Worm (Caenorhabditis elegans) whole organism, L4 larva: Measurements from ENCODE around the gene rnp-7.

ENCODE experiments used
- F26F4.8 ChIP-seq: fragments of 200-800 bp; sonication (Bioruptor generic); conservative IDR thresholded peaks from 2 replicates; pipeline ENCODE4 v1.3.6; 2022; ENCODE audit warnings: missing genetic modification characterization, missing compliant biosample characterization
- R02D3.7 ChIP-seq: fragments of 150-350 bp; sonication (generic microtip); optimal IDR thresholded peaks from 3 replicates; lab custom pipeline; 2014; ENCODE audit warnings: missing biosample characterization, missing genetic modification characterization
- Y75B8A.6 ChIP-seq: fragments of 200-800 bp; sonication (Bioruptor generic); IDR thresholded peaks from 2 replicates; pipeline ENCODE4 v1.3.6; 2022; ENCODE audit warnings: missing genetic modification reagents, missing genetic modification characterization, missing compliant biosample characterization
- ZK546.5 ChIP-seq, 2 experiments: sonication (generic microtip); optimal IDR thresholded peaks; 2 replicates each; lab custom pipeline; 2017; ENCODE audit warnings: missing biosample characterization in 2 of 2, missing genetic modification characterization in 2 of 2
- ama-1 ChIP-seq: fragments of 150-350 bp; optimal IDR thresholded peaks from 2 replicates; lab custom pipeline; 2014; ENCODE audit warnings: inconsistent platforms, mixed read lengths
- ceh-82 ChIP-seq: sonication (generic microtip); optimal IDR thresholded peaks from 2 replicates; lab custom pipeline; 2017; ENCODE audit warnings: missing biosample characterization, missing genetic modification characterization
- dve-1 ChIP-seq: sonication (generic microtip); optimal IDR thresholded peaks from 2 replicates; lab custom pipeline; 2017; ENCODE audit warnings: antibody characterized with exemption, mild to moderate bottlenecking, missing genetic modification characterization, missing compliant biosample characterization; ENCODE audit not compliant: insufficient read depth
- lin-13 ChIP-seq: fragments of 150-350 bp; optimal IDR thresholded peaks from 2 replicates; lab custom pipeline; 2014; ENCODE audit warnings: missing biosample characterization, missing genetic modification reagents, missing genetic modification characterization
- mep-1 ChIP-seq: fragments of 150-350 bp; sonication (generic microtip); optimal IDR thresholded peaks from 3 replicates; lab custom pipeline; 2014; ENCODE audit warnings: missing biosample characterization, missing genetic modification characterization
- mxl-2 ChIP-seq: fragments of 200-800 bp; sonication (Bioruptor generic); conservative IDR thresholded peaks from 2 replicates; pipeline ENCODE4 v1.3.6; 2022; ENCODE audit warnings: missing genetic modification reagents, missing genetic modification characterization, missing compliant biosample characterization
- nhr-11 ChIP-seq: fragments of 150-350 bp; optimal IDR thresholded peaks from 2 replicates; lab custom pipeline; 2014; ENCODE audit warnings: missing biosample characterization, missing genetic modification characterization
- nhr-77 ChIP-seq: fragments of 150-350 bp; optimal IDR thresholded peaks from 2 replicates; lab custom pipeline; 2014; ENCODE audit warnings: missing biosample characterization, missing genetic modification characterization
- skn-1 ChIP-seq: fragments of 150-350 bp; optimal IDR thresholded peaks from 2 replicates; lab custom pipeline; 2014; ENCODE audit warnings: missing biosample characterization, missing genetic modification characterization

DNA sequence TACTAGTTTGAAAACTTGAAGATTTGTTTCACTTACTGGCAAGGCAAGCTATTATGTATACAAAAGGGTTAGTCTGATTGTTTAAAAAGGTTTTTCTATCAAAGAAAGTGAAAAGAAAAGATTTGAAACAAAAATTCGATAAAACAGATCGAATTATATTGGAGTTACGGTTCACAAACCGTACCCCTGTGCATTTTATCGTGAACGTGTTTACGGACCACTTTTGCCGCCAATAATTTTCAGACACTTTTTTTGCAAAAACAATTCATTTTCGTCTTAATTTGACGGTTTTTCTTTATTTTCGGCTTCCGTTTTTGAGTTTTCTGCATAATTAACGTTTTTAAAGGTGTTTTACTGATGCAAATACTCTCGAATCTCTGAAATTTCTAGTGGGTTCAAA, 4.3 kb upstream of the rnp-7 start:
- no peak for TF ChIP-seq Y75B8A.6
- no peak for TF ChIP-seq F26F4.8 (GFP tag; lab: Robert Waterston, UW)
- no peak for TF ChIP-seq nhr-11 (tag; lab: Kevin White, UChicago)
- TF ChIP-seq dve-1 (tag; lab: Kevin White, UChicago) = no peak
- no peak for TF ChIP-seq lin-13 (GFP tag; lab: Kevin White, UChicago)
- no peak for TF ChIP-seq ceh-82
- TF ChIP-seq ZK546.5 (tag; optimal IDR thresholded peaks at IDR 0.05; lab: Kevin White, UChicago) = no peak
- TF ChIP-seq nhr-77 (tag; lab: Kevin White, UChicago) = no peak
- no peak for TF ChIP-seq skn-1 (tag; lab: Kevin White, UChicago)
- no peak for TF ChIP-seq ama-1 (lab: Kevin White, UChicago)
- no peak for TF ChIP-seq mxl-2
- TF ChIP-seq R02D3.7 (tag; lab: Kevin White, UChicago) = no peak
- no peak for TF ChIP-seq mep-1
